Worm (Caenorhabditis elegans): ENCODE data around the gene C13G3.12.

- TF ChIP-seq nhr-237 (tag; optimal IDR thresholded peaks at IDR 0.05) (no peak), unc-62 (GFP tag; optimal IDR thresholded peaks at IDR 0.05) (no peak), egl-27 (tag; optimal IDR thresholded peaks at IDR 0.05) (no peak), lin-13 (GFP tag; optimal IDR thresholded peaks at IDR 0.05) (no peak), nhr-77 (tag; optimal IDR thresholded peaks at IDR 0.05) (no peak), skn-1 (tag; optimal IDR thresholded peaks at IDR 0.05) (no peak), zag-1 (tag; optimal IDR thresholded peaks at IDR 0.05) (no peak), snpc-4 (tag; optimal IDR thresholded peaks at IDR 0.05) (no peak)
These were observed 31.1 kb upstream of the C13G3.12 start, which contains the start of gene T04C12.7 for ce11 chrV:11053827-11054226.
